Fruit fly (Drosophila melanogaster) whole organism, pupa: ENCODE measurements around the gene CG3631.

Experiments used
- CG14655 ChIP-seq: fragments of 200-800 bp; sonication (Bioruptor generic); optimal IDR thresholded peaks from 3 replicates; lab custom pipeline; 2017; ENCODE audit warnings: mild to moderate bottlenecking, missing biosample characterization, missing genetic modification reagents, missing genetic modification characterization
- CG15710 ChIP-seq: fragments of 200-800 bp; sonication (Bioruptor generic); optimal IDR thresholded peaks from 2 replicates; lab custom pipeline; 2018; ENCODE audit warnings: missing biosample characterization, mild to moderate bottlenecking, missing genetic modification characterization, moderate library complexity
- D1 ChIP-seq: fragments of 200-800 bp; sonication (Bioruptor generic); optimal IDR thresholded peaks from 2 replicates; lab custom pipeline; 2018; ENCODE audit warnings: missing biosample characterization, mild to moderate bottlenecking, missing genetic modification characterization, moderate library complexity
- EcR ChIP-seq: fragments of 200-800 bp; sonication (Bioruptor generic); optimal IDR thresholded peaks from 3 replicates; lab custom pipeline; 2019; ENCODE audit warnings: missing biosample characterization, missing genetic modification characterization, mild to moderate bottlenecking, moderate library complexity, missing genetic modification reagents
- gl ChIP-seq: fragments of 200-800 bp; sonication (Bioruptor generic); optimal IDR thresholded peaks from 2 replicates; lab custom pipeline; 2018; ENCODE audit warnings: missing biosample characterization, mild to moderate bottlenecking, missing genetic modification characterization

DNA sequence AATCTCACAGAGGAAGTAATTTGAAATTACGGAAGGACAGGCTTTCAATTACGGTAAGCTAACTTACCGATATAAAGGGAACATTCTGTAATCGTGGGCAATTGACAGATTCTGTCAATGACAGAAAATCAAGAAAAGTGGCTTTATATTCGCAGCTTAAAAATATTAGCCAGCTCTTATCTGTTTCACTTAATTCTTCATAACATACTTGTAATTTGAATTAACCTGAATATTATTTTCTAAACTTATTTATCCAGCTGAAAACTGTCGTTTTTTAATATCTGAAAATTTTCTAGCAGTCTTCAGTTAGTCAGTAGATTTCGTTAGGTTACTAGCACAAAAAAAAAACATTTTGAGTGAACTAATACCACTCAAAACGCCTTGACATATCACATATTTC is 34.5 kb upstream of the CG3631 start, which contains the start of gene CG3610:
- TF ChIP-seq D1 (tag; lab: Kevin White, UChicago): no peak
- no peak for TF ChIP-seq CG14655
- no peak for TF ChIP-seq EcR (GFP tag; lab: Kevin White, UChicago)
- no peak for TF ChIP-seq gl (tag; lab: Kevin White, UChicago)
- no peak for TF ChIP-seq CG15710 (tag; lab: Kevin White, UChicago)
